Worm (Caenorhabditis elegans) whole organism, L4/young adult: ENCODE results near the gene hlh-26.

Experiments used
- W03F9.2 ChIP-seq: fragments of 150-350 bp; optimal IDR thresholded peaks from 2 replicates; lab custom pipeline; 2014; ENCODE audit warnings: missing biosample characterization, missing genetic modification characterization
- dao-5 ChIP-seq: sonication (generic microtip); optimal IDR thresholded peaks from 2 replicates; lab custom pipeline; 2016; ENCODE audit warnings: missing genotype, missing genetic modification characterization, moderate library complexity, missing compliant biosample characterization
- him-1 ChIP-seq: sonication (generic microtip); optimal IDR thresholded peaks from 2 replicates; lab custom pipeline; 2016; ENCODE audit warnings: missing genotype, missing genetic modification reagents, missing genetic modification characterization, missing compliant biosample characterization

Gene hlh-26

ce11 chrII:5527841-5528240, 5.7 kb downstream of the hlh-26 start, which contains the start of gene ZK177.1:
Gene ZK177.1 (plus strand): TSS chrII:5528141.
- no peak for TF ChIP-seq dao-5 (tag; lab: Kevin White, UChicago)
- TF ChIP-seq W03F9.2 (tag; lab: Kevin White, UChicago), result no peak
- TF ChIP-seq him-1 (tag; lab: Kevin White, UChicago), result no peak

ce11 chrII:5525297-5525696, 8.2 kb downstream of the hlh-26 start, which contains the start of gene tbx-35:
Gene tbx-35 (minus strand): TSS chrII:5525397.
- TF ChIP-seq him-1 (tag; lab: Kevin White, UChicago) (no peak), dao-5 (tag; lab: Kevin White, UChicago) (no peak), W03F9.2 (tag; lab: Kevin White, UChicago) (no peak)

ce11 chrII:5522637-5523036, 10.9 kb downstream of the hlh-26 start, which contains the start of gene ZK177.11:
Gene ZK177.11 (plus strand): TSS chrII:5522937.
- no peak for TF ChIP-seq him-1 (tag; lab: Kevin White, UChicago)
- no peak for TF ChIP-seq dao-5 (tag; lab: Kevin White, UChicago)
- TF ChIP-seq W03F9.2 (tag; lab: Kevin White, UChicago), result no peak

- TF ChIP-seq dao-5 (tag; lab: Kevin White, UChicago) (no peak), W03F9.2 (tag; lab: Kevin White, UChicago) (no peak), him-1 (tag; lab: Kevin White, UChicago) (no peak)
These were observed 12.1 kb downstream of the hlh-26 start, which contains the start of gene ZK177.12 for ce11 chrII:5521411-5521810. Gene ZK177.12 (plus strand): TSS chrII:5521711.

DNA sequence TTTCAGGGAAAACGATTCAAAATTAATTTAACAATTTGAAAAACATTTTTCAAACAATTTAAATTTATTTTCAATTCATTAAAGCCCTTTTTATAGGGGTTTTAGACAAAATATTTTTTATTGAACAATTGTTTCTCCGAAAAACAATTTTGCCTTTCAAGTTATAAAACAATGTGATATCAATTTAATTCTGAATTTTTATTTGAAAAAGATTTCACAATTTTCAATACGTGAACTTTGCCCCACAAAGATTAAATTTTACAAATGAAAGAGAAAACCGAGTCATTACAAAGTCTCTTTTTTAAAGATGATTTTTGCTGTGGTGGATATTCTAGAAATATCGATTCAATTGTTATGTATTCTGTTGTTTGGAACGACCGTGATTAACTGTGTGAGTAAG, 14.6 kb downstream of the hlh-26 start, which contains the start of gene ZK177.2:
Gene ZK177.2 (plus strand): TSS at position 301 of the 400 bp plus-strand sequence.
- TF ChIP-seq dao-5 (tag; lab: Kevin White, UChicago) (no peak), him-1 (tag; lab: Kevin White, UChicago) (no peak), W03F9.2 (tag; lab: Kevin White, UChicago) (no peak)

- TF ChIP-seq dao-5 (tag; lab: Kevin White, UChicago) (no peak), him-1 (tag; lab: Kevin White, UChicago) (no peak), W03F9.2 (tag; lab: Kevin White, UChicago) (no peak)
These were observed 15.5 kb downstream of the hlh-26 start for ce11 chrII:5518055-5518454.

DNA sequence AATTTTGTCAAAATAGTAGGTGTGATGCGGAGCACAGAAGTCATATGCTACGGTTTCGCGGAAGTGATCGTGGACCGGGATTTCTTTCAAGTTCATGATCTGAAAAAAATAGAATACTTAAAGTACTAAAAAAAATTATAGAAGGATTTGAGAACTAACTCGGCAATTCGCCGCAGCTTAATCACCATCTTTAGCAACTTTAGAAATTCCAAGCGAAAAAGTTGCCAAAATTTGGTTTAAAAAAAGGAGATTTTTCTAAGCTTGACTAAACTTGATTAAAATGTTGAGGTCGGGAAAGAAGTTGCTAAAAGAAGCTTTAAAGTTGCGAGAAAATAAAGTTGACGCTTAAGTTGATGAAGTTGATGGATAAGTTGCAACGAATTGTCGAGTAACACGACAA, 15.9 kb downstream of the hlh-26 start, which contains the start of gene ZK177.9:
Gene ZK177.9 (minus strand): TSS at position 101 of the 400 bp plus-strand sequence.
- no peak for TF ChIP-seq him-1 (tag; lab: Kevin White, UChicago)
- no peak for TF ChIP-seq dao-5 (tag; lab: Kevin White, UChicago)
- no peak for TF ChIP-seq W03F9.2 (tag; lab: Kevin White, UChicago)

DNA sequence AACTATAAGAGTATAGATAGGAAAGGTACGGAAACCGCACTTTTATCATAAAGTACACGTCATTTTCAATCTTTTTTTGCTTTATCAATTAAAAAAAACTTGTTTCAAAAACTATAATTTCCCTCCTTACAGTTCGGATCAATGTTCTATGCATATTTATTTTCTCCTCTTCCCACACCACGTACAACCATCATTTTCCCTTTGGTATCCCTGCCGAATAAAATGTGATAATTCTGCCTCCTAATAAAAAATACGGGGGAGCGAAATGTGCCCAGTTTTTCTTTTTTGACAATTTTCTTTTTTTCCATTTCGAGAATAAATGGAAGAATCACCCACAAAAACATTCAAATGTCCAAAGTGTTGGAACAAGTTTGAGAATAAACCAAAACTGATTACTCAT, 18.0 kb downstream of the hlh-26 start, which contains the start of gene ZK177.3:
Gene ZK177.3 (plus strand): TSS at position 301 of the 400 bp plus-strand sequence.
- TF ChIP-seq W03F9.2 (tag; lab: Kevin White, UChicago) (no peak), dao-5 (tag; lab: Kevin White, UChicago) (no peak), him-1 (tag; lab: Kevin White, UChicago) (no peak)

DNA sequence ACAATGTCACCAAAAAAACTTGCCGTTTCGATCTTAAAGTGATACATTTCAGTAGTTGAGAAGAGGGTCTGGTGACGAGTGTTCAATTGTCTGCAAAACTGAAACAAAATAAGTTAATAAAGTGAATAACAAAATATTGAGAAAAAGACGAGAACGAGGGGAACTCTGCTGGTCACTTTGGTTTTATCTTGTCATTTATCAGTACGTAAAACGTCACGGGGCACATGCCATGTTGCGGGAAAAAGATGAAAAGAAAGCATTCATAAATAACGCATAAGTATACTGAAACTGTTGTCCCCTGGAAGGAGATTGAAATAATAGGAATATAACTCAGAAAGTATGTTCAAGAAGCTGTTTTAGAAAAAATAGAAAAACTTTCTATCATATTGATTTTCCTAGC, 18.7 kb downstream of the hlh-26 start, which contains the start of gene sahd-1:
Gene sahd-1 (minus strand): TSS at position 100 of the 400 bp plus-strand sequence.
- no peak for TF ChIP-seq him-1 (tag; lab: Kevin White, UChicago)
- no peak for TF ChIP-seq dao-5 (tag; lab: Kevin White, UChicago)
- no peak for TF ChIP-seq W03F9.2 (tag; lab: Kevin White, UChicago)

ce11 chrII:5512473-5513097, 21.0 kb downstream of the hlh-26 start:
- no peak for TF ChIP-seq him-1 (tag; lab: Kevin White, UChicago)
- TF ChIP-seq W03F9.2 (tag; lab: Kevin White, UChicago), result no peak
- TF ChIP-seq dao-5 (tag; lab: Kevin White, UChicago), result no peak

DNA sequence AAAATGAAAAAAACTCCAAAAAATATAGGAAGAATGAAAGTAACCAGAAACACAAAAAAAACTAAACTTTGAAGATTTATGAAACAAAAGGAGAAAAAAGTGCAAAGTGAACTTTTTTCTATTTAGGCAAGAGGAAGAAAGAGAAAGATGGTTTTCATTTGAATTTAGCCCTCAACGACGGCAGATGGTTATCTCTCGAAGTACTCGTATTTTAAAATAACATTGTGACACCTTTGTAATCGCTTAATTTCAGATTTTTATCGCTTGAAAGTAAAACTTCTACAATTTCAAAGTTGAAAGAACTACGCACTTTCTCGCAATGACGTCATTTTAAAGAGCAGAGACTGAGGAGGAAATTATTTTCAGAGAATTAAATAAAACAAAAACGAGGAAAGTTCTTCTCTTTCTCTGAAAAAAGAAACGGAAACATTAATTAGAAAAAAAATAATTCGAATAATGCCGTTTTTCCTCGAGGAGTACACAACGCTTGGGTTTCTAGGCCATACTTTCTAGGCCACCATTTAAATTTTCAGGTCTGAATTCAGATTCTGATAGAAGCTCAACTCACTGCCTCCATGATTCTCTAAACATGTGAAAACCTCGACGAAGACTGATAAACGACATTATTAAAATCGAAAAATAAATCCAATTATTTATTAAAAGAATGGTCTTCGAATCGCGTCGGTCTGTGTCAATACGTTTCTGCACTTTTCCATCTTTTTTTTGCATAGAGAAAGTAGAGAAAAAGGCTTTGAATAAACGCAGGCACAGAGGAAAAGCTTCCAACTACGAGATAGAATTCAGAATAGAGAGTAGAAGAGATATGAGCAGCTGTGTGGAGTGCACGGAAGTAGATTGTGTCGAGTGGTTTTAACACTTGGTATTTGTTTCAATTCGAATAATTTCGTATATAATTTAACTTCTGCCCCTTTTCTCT, 21.9 kb downstream of the hlh-26 start:
- no peak for TF ChIP-seq W03F9.2 (tag; lab: Kevin White, UChicago)
- no peak for TF ChIP-seq dao-5 (tag; lab: Kevin White, UChicago)
- TF ChIP-seq him-1 (tag; lab: Kevin White, UChicago), result no peak

DNA sequence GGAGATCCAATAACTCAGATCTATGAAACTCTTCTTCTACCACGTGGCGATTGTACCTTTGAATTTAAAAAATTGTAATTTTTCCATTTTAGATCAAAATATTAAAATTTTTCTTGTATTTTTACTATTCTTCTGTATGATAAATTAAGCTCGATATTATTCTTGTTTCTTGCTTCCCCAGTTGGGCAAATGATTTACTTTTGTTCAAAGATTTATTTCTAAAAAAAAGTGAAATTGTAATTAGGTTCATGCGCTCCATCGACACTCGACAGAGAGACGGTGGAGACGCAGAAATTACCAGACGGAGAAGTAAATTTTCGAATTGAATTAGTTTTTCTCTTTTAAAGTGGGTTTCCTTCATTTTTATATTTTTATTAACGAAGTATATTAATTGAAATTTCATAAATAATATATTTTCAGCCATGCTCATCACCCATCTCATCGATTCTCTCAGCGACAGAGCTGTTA, 27.7 kb downstream of the hlh-26 start, which contains the start of gene npp-24:
Gene npp-24 (plus strand): TSS at position 51 of the 468 bp plus-strand sequence.
- no peak for TF ChIP-seq dao-5 (tag; lab: Kevin White, UChicago)
- TF ChIP-seq W03F9.2 (tag; lab: Kevin White, UChicago), result no peak
- TF ChIP-seq him-1 (tag; lab: Kevin White, UChicago), result no peak
